Worm (Caenorhabditis elegans) whole organism, L1 larva: ENCODE data around the gene cdd-2.

Source experiments
- C16A3.4 ChIP-seq: fragments of 150-350 bp; optimal IDR thresholded peaks from 2 replicates; lab custom pipeline; 2014; ENCODE audit warnings: missing biosample characterization, missing genetic modification characterization
- F16B12.6 ChIP-seq: fragments of 150-350 bp; optimal IDR thresholded peaks from 2 replicates; lab custom pipeline; 2014; ENCODE audit warnings: missing biosample characterization, missing genetic modification characterization
- Y116A8C.19 ChIP-seq: sonication (generic microtip); optimal IDR thresholded peaks from 2 replicates; lab custom pipeline; 2016; ENCODE audit warnings: missing compliant biosample characterization, missing genetic modification characterization, borderline replicate concordance
- aha-1 ChIP-seq: fragments of 150-350 bp; optimal IDR thresholded peaks from 2 replicates; lab custom pipeline; 2014; ENCODE audit warnings: missing biosample characterization, missing genetic modification characterization
- alr-1 ChIP-seq: fragments of 200-800 bp; sonication (Bioruptor generic); optimal IDR thresholded peaks from 2 replicates; lab custom pipeline; 2018; ENCODE audit warnings: borderline replicate concordance, mild to moderate bottlenecking, missing genetic modification characterization, missing compliant biosample characterization
- ama-1 ChIP-seq: fragments of 150-350 bp; optimal IDR thresholded peaks from 2 replicates; lab custom pipeline; 2014
- blmp-1 ChIP-seq: fragments of 150-350 bp; optimal IDR thresholded peaks from 2 replicates; lab custom pipeline; 2014; ENCODE audit warnings: missing biosample characterization, missing genetic modification characterization
- ceh-63 ChIP-seq: fragments of 200-800 bp; sonication (Bioruptor generic); optimal IDR thresholded peaks from 2 replicates; lab custom pipeline; 2018; ENCODE audit warnings: mild to moderate bottlenecking, missing genetic modification characterization, missing compliant biosample characterization
- ceh-82 ChIP-seq, 3 experiments: fragments of 150-350 bp in 1 of 3; sonication (generic microtip) in 2 of 3; optimal IDR thresholded peaks; 2 replicates each; lab custom pipeline; 2014 to 2017; ENCODE audit warnings: missing biosample characterization in 3 of 3, missing genetic modification characterization in 3 of 3
- dpl-1 ChIP-seq, 3 experiments: fragments of 150-350 bp in 2 of 3; sonication (generic microtip) in 1 of 3; optimal IDR thresholded peaks; 2 replicates each; lab custom pipeline; 2014 to 2017; ENCODE audit warnings: missing biosample characterization in 3 of 3, missing genetic modification characterization in 3 of 3, missing genetic modification reagents in 3 of 3
- dsc-1 ChIP-seq: sonication (generic microtip); optimal IDR thresholded peaks from 2 replicates; lab custom pipeline; 2016; ENCODE audit warnings: mild to moderate bottlenecking, missing genetic modification characterization, missing compliant biosample characterization
- efl-1 ChIP-seq, 4 experiments: fragments of 150-350 bp; optimal IDR thresholded peaks in 3 of 4; peaks in 1 of 4; 1 replicate in 1 of 4; 2 replicates in 3 of 4; lab custom pipeline; 2014; ENCODE audit warnings: missing biosample characterization in 2 of 4, missing genetic modification characterization in 2 of 4, missing genetic modification reagents in 2 of 4
- egl-13 ChIP-seq: sonication (generic microtip); optimal IDR thresholded peaks from 2 replicates; lab custom pipeline; 2016; ENCODE audit warnings: missing genotype, missing genetic modification reagents, missing genetic modification characterization, missing compliant biosample characterization
- egl-27 ChIP-seq, 2 experiments: fragments of 150-350 bp in 1 of 2; sonication (generic microtip); optimal IDR thresholded peaks; 3 replicates each; lab custom pipeline; 2017 to 2018; ENCODE audit warnings: missing biosample characterization in 2 of 2, missing genetic modification characterization in 2 of 2, missing genetic modification reagents in 2 of 2
- elt-2 ChIP-seq: sonication (generic microtip); optimal IDR thresholded peaks from 2 replicates; lab custom pipeline; 2016; ENCODE audit warnings: missing genetic modification characterization, mild to moderate bottlenecking, inconsistent platforms, missing compliant biosample characterization, missing genetic modification reagents
- ets-5 ChIP-seq: fragments of 200-800 bp; sonication (Bioruptor generic); IDR thresholded peaks from 2 replicates; pipeline ENCODE4 v1.3.6; 2022; ENCODE audit warnings: missing genetic modification characterization, missing compliant biosample characterization
- fkh-4 ChIP-seq: sonication (generic microtip); optimal IDR thresholded peaks from 2 replicates; lab custom pipeline; 2016; ENCODE audit warnings: missing compliant biosample characterization, missing genetic modification characterization, borderline replicate concordance
- fos-1 ChIP-seq: fragments of 150-350 bp; optimal IDR thresholded peaks from 2 replicates; lab custom pipeline; 2014; ENCODE audit warnings: missing biosample characterization, missing genetic modification characterization
- grh-1 ChIP-seq: fragments of 200-800 bp; sonication (Bioruptor generic); IDR thresholded peaks from 2 replicates; pipeline ENCODE4 v1.3.6; 2022; ENCODE audit warnings: missing genetic modification reagents, missing genetic modification characterization, missing compliant biosample characterization
- hlh-17 ChIP-seq: fragments of 200-800 bp; sonication (Bioruptor generic); optimal IDR thresholded peaks from 2 replicates; lab custom pipeline; 2018; ENCODE audit warnings: missing genetic modification characterization, mild to moderate bottlenecking, missing compliant biosample characterization, moderate library complexity, borderline replicate concordance
- hlh-4 ChIP-seq: sonication (generic microtip); optimal IDR thresholded peaks from 2 replicates; lab custom pipeline; 2016; ENCODE audit warnings: mild to moderate bottlenecking, missing genetic modification characterization, missing compliant biosample characterization
- irx-1 ChIP-seq: sonication (generic microtip); optimal IDR thresholded peaks from 2 replicates; lab custom pipeline; 2016; ENCODE audit warnings: missing genetic modification characterization, missing compliant biosample characterization
- lin-13 ChIP-seq: fragments of 150-350 bp; optimal IDR thresholded peaks from 2 replicates; lab custom pipeline; 2014; ENCODE audit warnings: missing biosample characterization, missing genetic modification reagents, missing genetic modification characterization
- lin-14 ChIP-seq: fragments of 200-800 bp; sonication (Bioruptor generic); optimal IDR thresholded peaks from 2 replicates; lab custom pipeline; 2018; ENCODE audit warnings: mild to moderate bottlenecking, missing genetic modification characterization, moderate library complexity, missing compliant biosample characterization
- lir-3 ChIP-seq: sonication (generic microtip); optimal IDR thresholded peaks from 2 replicates; lab custom pipeline; 2016; ENCODE audit warnings: mild to moderate bottlenecking, missing genetic modification characterization, moderate library complexity, missing compliant biosample characterization; ENCODE audit not compliant: poor library complexity
- lsy-2 ChIP-seq, 2 experiments: fragments of 150-350 bp; optimal IDR thresholded peaks; 2 replicates each; lab custom pipeline; 2014; ENCODE audit warnings: missing biosample characterization in 2 of 2, missing genetic modification characterization in 2 of 2
- mef-2 ChIP-seq: fragments of 150-350 bp; optimal IDR thresholded peaks from 2 replicates; lab custom pipeline; 2014; ENCODE audit warnings: missing biosample characterization, missing genetic modification characterization
- nhr-11 ChIP-seq: fragments of 150-350 bp; optimal IDR thresholded peaks from 2 replicates; lab custom pipeline; 2014; ENCODE audit warnings: missing biosample characterization, missing genetic modification characterization
- nhr-19 ChIP-seq: fragments of 200-800 bp; sonication (Bioruptor generic); conservative IDR thresholded peaks from 2 replicates; pipeline ENCODE4 v1.3.6; 2022; ENCODE audit warnings: missing genetic modification characterization, missing compliant biosample characterization
- nhr-237 ChIP-seq: fragments of 150-350 bp; optimal IDR thresholded peaks from 2 replicates; lab custom pipeline; 2014; ENCODE audit warnings: missing biosample characterization, missing genetic modification characterization
- nhr-28 ChIP-seq: fragments of 150-350 bp; optimal IDR thresholded peaks from 2 replicates; lab custom pipeline; 2014; ENCODE audit warnings: missing biosample characterization, missing genetic modification characterization
- nhr-71 ChIP-seq: sonication (generic microtip); optimal IDR thresholded peaks from 2 replicates; lab custom pipeline; 2016; ENCODE audit warnings: mild to moderate bottlenecking, missing genetic modification characterization, moderate library complexity, missing compliant biosample characterization
- nhr-76 ChIP-seq: sonication (generic microtip); optimal IDR thresholded peaks from 2 replicates; lab custom pipeline; 2017; ENCODE audit warnings: missing biosample characterization, missing genetic modification characterization
- nhr-77 ChIP-seq: fragments of 150-350 bp; optimal IDR thresholded peaks from 2 replicates; lab custom pipeline; 2014; ENCODE audit warnings: missing biosample characterization, missing genetic modification characterization
- nhr-84 ChIP-seq: sonication (generic microtip); optimal IDR thresholded peaks from 2 replicates; lab custom pipeline; 2017; ENCODE audit warnings: missing biosample characterization, missing genetic modification characterization
- nhr-85 ChIP-seq: sonication (generic microtip); peaks from one replicate; lab custom pipeline; 2016; ENCODE audit warnings: missing genetic modification characterization, inconsistent platforms, missing compliant biosample characterization
- nhr-90 ChIP-seq: sonication (generic microtip); optimal IDR thresholded peaks from 2 replicates; lab custom pipeline; 2016; ENCODE audit warnings: mild to moderate bottlenecking, missing genetic modification characterization, missing compliant biosample characterization; ENCODE audit not compliant: poor library complexity
- pax-3 ChIP-seq: fragments of 200-800 bp; sonication (Bioruptor generic); optimal IDR thresholded peaks from 2 replicates; lab custom pipeline; 2018; ENCODE audit warnings: mild to moderate bottlenecking, missing genetic modification characterization, moderate library complexity, missing compliant biosample characterization
- rnt-1 ChIP-seq: sonication (generic microtip); optimal IDR thresholded peaks from 2 replicates; lab custom pipeline; 2016; ENCODE audit warnings: mild to moderate bottlenecking, missing genetic modification characterization, moderate library complexity, missing compliant biosample characterization
- snpc-4 ChIP-seq: fragments of 150-350 bp; optimal IDR thresholded peaks from 2 replicates; lab custom pipeline; 2014; ENCODE audit warnings: missing biosample characterization, missing genetic modification characterization
- snu-23 ChIP-seq: sonication (generic microtip); optimal IDR thresholded peaks from 2 replicates; lab custom pipeline; 2016; ENCODE audit warnings: missing genetic modification characterization, missing compliant biosample characterization
- sox-4 ChIP-seq: sonication (generic microtip); optimal IDR thresholded peaks from 2 replicates; lab custom pipeline; 2016; ENCODE audit warnings: missing genetic modification characterization, missing compliant biosample characterization
- swsn-7 ChIP-seq: sonication (generic microtip); optimal IDR thresholded peaks from 2 replicates; lab custom pipeline; 2016; ENCODE audit warnings: missing genetic modification characterization, missing compliant biosample characterization
- tbx-2 ChIP-seq: sonication (generic microtip); optimal IDR thresholded peaks from 2 replicates; lab custom pipeline; 2016; ENCODE audit warnings: missing genetic modification characterization, missing compliant biosample characterization
- unc-130 ChIP-seq: fragments of 150-350 bp; optimal IDR thresholded peaks from 2 replicates; lab custom pipeline; 2017; ENCODE audit warnings: missing biosample characterization, missing genetic modification characterization, inconsistent platforms
- unc-98 ChIP-seq: fragments of 200-800 bp; sonication (Bioruptor generic); IDR thresholded peaks from 2 replicates; pipeline ENCODE4 v1.3.6; 2022; ENCODE audit warnings: missing genetic modification characterization, missing compliant biosample characterization
- xbp-1 ChIP-seq: sonication (generic microtip); optimal IDR thresholded peaks from 2 replicates; lab custom pipeline; 2016; ENCODE audit warnings: missing genetic modification characterization, missing compliant biosample characterization
- zag-1 ChIP-seq: fragments of 150-350 bp; optimal IDR thresholded peaks from 2 replicates; lab custom pipeline; 2014; ENCODE audit warnings: missing biosample characterization, missing genetic modification characterization
- zip-4 ChIP-seq: fragments of 200-800 bp; sonication (Bioruptor generic); optimal IDR thresholded peaks from 2 replicates; lab custom pipeline; 2018; ENCODE audit warnings: mild to moderate bottlenecking, missing genetic modification characterization, moderate library complexity, missing compliant biosample characterization
- ztf-11 ChIP-seq, 2 experiments: sonication (generic microtip); optimal IDR thresholded peaks; 2 replicates each; lab custom pipeline; 2016 to 2017; ENCODE audit warnings: missing genetic modification characterization in 2 of 2, missing biosample characterization in 1 of 2, missing compliant biosample characterization in 1 of 2

cdd-2 gene

DNA sequence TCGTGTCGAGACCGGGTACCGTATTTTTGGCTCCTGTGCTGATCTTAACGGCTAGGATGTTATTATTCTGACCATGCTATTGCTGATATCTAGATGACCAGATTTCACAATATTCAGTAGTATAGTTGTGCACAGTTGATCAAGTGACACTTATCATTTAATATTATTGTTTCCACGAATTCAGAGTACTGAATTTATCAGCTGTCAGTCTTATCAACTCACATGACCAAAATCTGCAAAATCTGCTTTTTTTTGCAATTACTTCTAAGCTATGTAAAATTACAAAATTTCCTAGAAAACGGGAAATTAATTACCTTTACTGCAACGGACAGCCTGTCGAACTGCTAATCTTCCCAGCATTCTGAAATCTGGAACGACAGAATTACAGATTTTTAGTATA is 2.8 kb upstream of the cdd-2 start, which contains the start of gene pam-1:
pam-1 (minus strand) TSS at position 368 of the 400 bp plus-strand sequence.
- TF ChIP-seq egl-13 (tag; lab: Kevin White, UChicago) (no peak), hlh-4 (peak; percentile 87), pax-3 (tag; lab: Kevin White, UChicago) (no peak), lin-14 (GFP tag; lab: Kevin White, UChicago) (no peak), blmp-1 (tag; lab: Kevin White, UChicago) (no peak), unc-98 (GFP tag; lab: Robert Waterston, UW) (no peak), zip-4 (GFP tag; lab: Kevin White, UChicago) (no peak), F16B12.6 (no peak), lir-3 (tag; lab: Kevin White, UChicago) (no peak), nhr-77 (tag; lab: Kevin White, UChicago) (no peak), unc-130 (no peak), nhr-71 (tag; lab: Kevin White, UChicago) (peak; percentile 23)

ce11 chrIV:7549844-7550243 is 2.2 kb upstream of the cdd-2 start:
- TF ChIP-seq Y116A8C.19, result no peak
- no peak for TF ChIP-seq pax-3 (tag; lab: Kevin White, UChicago)
- TF ChIP-seq ztf-11 (tag; optimal IDR thresholded peaks at IDR 0.05; lab: Kevin White, UChicago), result no peak
- TF ChIP-seq lsy-2 (tag; optimal IDR thresholded peaks at IDR 0.05; lab: Kevin White, UChicago), result peak in 1 of 2 experiments; percentile 31
- no peak for TF ChIP-seq fkh-4 (tag; lab: Kevin White, UChicago)
- no peak for TF ChIP-seq snpc-4 (tag; lab: Kevin White, UChicago)
- TF ChIP-seq egl-13 (tag; lab: Kevin White, UChicago), result no peak
- no peak for TF ChIP-seq ets-5 (GFP tag; lab: Robert Waterston, UW)
- TF ChIP-seq zip-4 (GFP tag; lab: Kevin White, UChicago), result no peak
- no peak for TF ChIP-seq alr-1 (tag; lab: Kevin White, UChicago)
- TF ChIP-seq elt-2 (tag; lab: Kevin White, UChicago), result no peak
- TF ChIP-seq ama-1 (lab: Kevin White, UChicago), result no peak
- peak in 1 of 3 experiments; percentile 36 for TF ChIP-seq ceh-82 (tag; optimal IDR thresholded peaks at IDR 0.05; lab: Kevin White, UChicago)
- no peak for TF ChIP-seq nhr-85 (tag; lab: Kevin White, UChicago)
- no peak for TF ChIP-seq egl-27 (tag; optimal IDR thresholded peaks at IDR 0.05; lab: Kevin White, UChicago)
- no peak for TF ChIP-seq lin-13
- no peak for TF ChIP-seq nhr-76
- TF ChIP-seq sox-4 (tag; lab: Kevin White, UChicago), result no peak
- no peak for TF ChIP-seq nhr-84 (tag; lab: Kevin White, UChicago)
- no peak for TF ChIP-seq zag-1 (tag; lab: Kevin White, UChicago)
- TF ChIP-seq xbp-1 (tag; lab: Kevin White, UChicago), result no peak
- peak; percentile 34 for TF ChIP-seq rnt-1
- no peak for TF ChIP-seq nhr-19 (GFP tag; lab: Robert Waterston, UW)
- peak; percentile 27 for TF ChIP-seq snu-23 (GFP tag; lab: Kevin White, UChicago)
- no peak for TF ChIP-seq ceh-63 (GFP tag; lab: Kevin White, UChicago)
- no peak for TF ChIP-seq tbx-2
- TF ChIP-seq hlh-17 (GFP tag; lab: Kevin White, UChicago), result no peak
- no peak for TF ChIP-seq blmp-1 (tag; lab: Kevin White, UChicago)
- peak; percentile 47 for TF ChIP-seq C16A3.4 (tag; lab: Kevin White, UChicago)
- no peak for TF ChIP-seq fos-1 (tag; lab: Kevin White, UChicago)
- TF ChIP-seq lir-3 (tag; lab: Kevin White, UChicago), result no peak
- TF ChIP-seq nhr-11, result no peak
- TF ChIP-seq nhr-71 (tag; lab: Kevin White, UChicago), result peak; percentile 0
- TF ChIP-seq swsn-7 (tag; lab: Kevin White, UChicago), result no peak
- TF ChIP-seq nhr-90 (tag; lab: Kevin White, UChicago), result no peak
- no peak for TF ChIP-seq grh-1
- no peak for TF ChIP-seq mef-2 (tag; lab: Kevin White, UChicago)
- TF ChIP-seq nhr-28 (tag; lab: Kevin White, UChicago), result no peak
- no peak for TF ChIP-seq nhr-237
- no peak for TF ChIP-seq aha-1 (tag; lab: Kevin White, UChicago)
- peak; percentile 29 for TF ChIP-seq F16B12.6
- TF ChIP-seq irx-1, result no peak
- peak; percentile 13 to 46 for TF ChIP-seq efl-1 (optimal IDR thresholded peaks at IDR 0.05; lab: Kevin White, UChicago)
- TF ChIP-seq efl-1 (GFP tag; optimal IDR thresholded peaks at IDR 0.05 in 1 of 2; lab: Kevin White, UChicago), result peak in 1 of 2 experiments; percentile 45
- peak in 2 of 3 experiments; percentile 25 to 32 for TF ChIP-seq dpl-1 (GFP tag; optimal IDR thresholded peaks at IDR 0.05; lab: Kevin White, UChicago)
- no peak for TF ChIP-seq dsc-1 (tag; lab: Kevin White, UChicago)
